Fruit fly (Drosophila melanogaster) whole organism, embryonic: ENCODE measurements around the gene CG12477.

Experiments used
- Atf-2 ChIP-seq: fragments of 200-800 bp; sonication (Bioruptor generic); optimal IDR thresholded peaks from 2 replicates; lab custom pipeline; 2016; ENCODE audit warnings: missing biosample characterization, missing genetic modification characterization
- CG10366 ChIP-seq: fragments of 200-800 bp; sonication (Bioruptor generic); IDR thresholded peaks from 2 replicates; pipeline ENCODE4 v1.3.6; 2022; ENCODE audit warnings: missing biosample characterization, missing genetic modification characterization
- CG11085 ChIP-seq: fragments of 200-800 bp; sonication (Bioruptor generic); IDR thresholded peaks from 2 replicates; pipeline ENCODE4 v1.3.6; 2022; ENCODE audit warnings: missing biosample characterization, missing genetic modification characterization
- CG11560 ChIP-seq: fragments of 200-800 bp; sonication (Bioruptor generic); IDR thresholded peaks from 3 replicates; pipeline ENCODE4 v1.3.6; 2022; ENCODE audit warnings: missing biosample characterization, missing genetic modification characterization
- CG11723 ChIP-seq: fragments of 200-800 bp; sonication (Bioruptor generic); optimal IDR thresholded peaks from 2 replicates; lab custom pipeline; 2017; ENCODE audit warnings: missing biosample characterization, mild to moderate bottlenecking, missing genetic modification characterization
- CG12219 ChIP-seq: fragments of 200-800 bp; sonication (Bioruptor generic); optimal IDR thresholded peaks from 3 replicates; lab custom pipeline; 2018; ENCODE audit warnings: missing biosample characterization, mild to moderate bottlenecking, missing genetic modification characterization
- CG1233 ChIP-seq: fragments of 200-800 bp; sonication (Bioruptor generic); optimal IDR thresholded peaks from 4 replicates; lab custom pipeline; 2018; ENCODE audit warnings: missing biosample characterization, mild to moderate bottlenecking, missing genetic modification characterization
- CG13296 ChIP-seq: fragments of 200-800 bp; sonication (Bioruptor generic); optimal IDR thresholded peaks from 3 replicates; lab custom pipeline; 2018; ENCODE audit warnings: missing biosample characterization, mild to moderate bottlenecking, missing genetic modification characterization
- CG14965 ChIP-seq: fragments of 200-800 bp; sonication (Bioruptor generic); optimal IDR thresholded peaks from 2 replicates; lab custom pipeline; 2016; ENCODE audit warnings: missing biosample characterization, missing genetic modification characterization, borderline replicate concordance
- CG15073 ChIP-seq: fragments of 200-800 bp; sonication (Bioruptor generic); optimal IDR thresholded peaks from 2 replicates; lab custom pipeline; 2016; ENCODE audit warnings: missing biosample characterization, missing genetic modification characterization
- CG15514 ChIP-seq: fragments of 200-800 bp; sonication (Bioruptor generic); optimal IDR thresholded peaks from 3 replicates; lab custom pipeline; 2017; ENCODE audit warnings: missing biosample characterization, missing genetic modification characterization, mild to moderate bottlenecking, moderate library complexity, missing genetic modification reagents
- CG16863 ChIP-seq: fragments of 200-800 bp; sonication (Bioruptor generic); optimal IDR thresholded peaks from 3 replicates; lab custom pipeline; 2016; ENCODE audit warnings: missing biosample characterization, missing genetic modification characterization
- CG18599 ChIP-seq: fragments of 200-800 bp; sonication (Bioruptor generic); optimal IDR thresholded peaks from 3 replicates; lab custom pipeline; 2017; ENCODE audit warnings: missing biosample characterization, missing genetic modification characterization, mild to moderate bottlenecking, moderate library complexity, missing genetic modification reagents
- CG2875 ChIP-seq: fragments of 200-800 bp; sonication (Bioruptor generic); optimal IDR thresholded peaks from 2 replicates; lab custom pipeline; 2017; ENCODE audit warnings: missing biosample characterization, mild to moderate bottlenecking, missing genetic modification characterization, missing genetic modification reagents
- CG31388 ChIP-seq: fragments of 200-800 bp; sonication (Bioruptor generic); optimal IDR thresholded peaks from 2 replicates; lab custom pipeline; 2016; ENCODE audit warnings: missing biosample characterization, missing genetic modification characterization
- CG34422 ChIP-seq: fragments of 200-800 bp; sonication (Bioruptor generic); IDR thresholded peaks from 3 replicates; pipeline ENCODE4 v1.3.6; 2022; ENCODE audit warnings: missing biosample characterization, missing genetic modification characterization
- CG5953 ChIP-seq: fragments of 200-800 bp; sonication (Bioruptor generic); IDR thresholded peaks from 2 replicates; pipeline ENCODE4 v1.3.6; 2022; ENCODE audit warnings: missing biosample characterization, missing genetic modification characterization
- CG7271 ChIP-seq: fragments of 200-800 bp; sonication (Bioruptor generic); optimal IDR thresholded peaks from 2 replicates; lab custom pipeline; 2018; ENCODE audit warnings: missing biosample characterization, mild to moderate bottlenecking, missing genetic modification characterization, moderate library complexity
- CG7357 ChIP-seq: fragments of 200-800 bp; sonication (Bioruptor generic); IDR thresholded peaks from 3 replicates; pipeline ENCODE4 v1.3.6; 2022; ENCODE audit warnings: missing biosample characterization, missing genetic modification characterization
- CG7556 ChIP-seq: fragments of 200-800 bp; sonication (Bioruptor generic); optimal IDR thresholded peaks from 2 replicates; lab custom pipeline; 2017; ENCODE audit warnings: missing biosample characterization, mild to moderate bottlenecking, missing genetic modification characterization
- CHES-1-like ChIP-seq: fragments of 200-800 bp; sonication (Bioruptor generic); optimal IDR thresholded peaks from 2 replicates; lab custom pipeline; 2016; ENCODE audit warnings: missing biosample characterization, missing genetic modification characterization
- Camta ChIP-seq: fragments of 200-800 bp; sonication (Bioruptor generic); optimal IDR thresholded peaks from 2 replicates; lab custom pipeline; 2016; ENCODE audit warnings: missing biosample characterization, missing genetic modification characterization
- D ChIP-seq, 2 experiments: fragments of 200-800 bp in 1 of 2; fragments of >200 bp in 1 of 2; sonication (Bioruptor generic) in 1 of 2; optimal IDR thresholded peaks; 2 replicates in 1 of 2; 3 replicates in 1 of 2; lab custom pipeline; 2017; ENCODE audit warnings: mild to moderate bottlenecking in 1 of 2, missing biosample characterization in 1 of 2, missing genetic modification characterization in 1 of 2, missing genetic modification reagents in 1 of 2
- Dad ChIP-seq: fragments of 200-800 bp; sonication (Bioruptor generic); optimal IDR thresholded peaks from 3 replicates; lab custom pipeline; 2016; ENCODE audit warnings: missing biosample characterization, missing genetic modification characterization
- GATAe ChIP-seq: fragments of 200-800 bp; sonication (Bioruptor generic); conservative IDR thresholded peaks from 2 replicates; pipeline ENCODE4 v1.3.6; 2022; ENCODE audit warnings: missing biosample characterization, missing genetic modification characterization
- HmgD ChIP-seq: fragments of 200-800 bp; sonication (Bioruptor generic); optimal IDR thresholded peaks from 3 replicates; lab custom pipeline; 2016; ENCODE audit warnings: missing biosample characterization, missing genetic modification characterization
- Lpt ChIP-seq: fragments of >200 bp; optimal IDR thresholded peaks from 2 replicates; lab custom pipeline; 2018; ENCODE audit warnings: missing biosample characterization, missing genetic modification characterization
- Meics ChIP-seq: fragments of 200-800 bp; sonication (Bioruptor generic); optimal IDR thresholded peaks from 2 replicates; lab custom pipeline; 2017; ENCODE audit warnings: missing biosample characterization, mild to moderate bottlenecking, missing genetic modification characterization
- Mes4 ChIP-seq: fragments of 200-800 bp; sonication (Bioruptor generic); optimal IDR thresholded peaks from 2 replicates; lab custom pipeline; 2016; ENCODE audit warnings: missing biosample characterization, missing genetic modification characterization
- Optix ChIP-seq: fragments of 200-800 bp; sonication (Bioruptor generic); IDR thresholded peaks from 3 replicates; pipeline ENCODE4 v1.3.6; 2022; ENCODE audit warnings: missing biosample characterization, missing genetic modification characterization
- Pdp1 ChIP-seq, 2 experiments: fragments of 200-800 bp; sonication (Bioruptor generic); optimal IDR thresholded peaks; 3 replicates each; lab custom pipeline; 2016; ENCODE audit warnings: missing biosample characterization in 2 of 2, missing genetic modification characterization in 2 of 2, mild to moderate bottlenecking in 1 of 2, moderate library complexity in 1 of 2
- Rfx ChIP-seq: fragments of 200-800 bp; sonication (Bioruptor generic); IDR thresholded peaks from 2 replicates; pipeline ENCODE4 v1.3.6; 2022; ENCODE audit warnings: missing biosample characterization, missing genetic modification characterization
- aop ChIP-seq: fragments of 200-800 bp; sonication (Bioruptor generic); IDR thresholded peaks from 2 replicates; pipeline ENCODE4 v1.3.6; 2022; ENCODE audit warnings: missing biosample characterization, missing genetic modification characterization
- cwo ChIP-seq: fragments of 200-800 bp; sonication (Bioruptor generic); optimal IDR thresholded peaks from 3 replicates; lab custom pipeline; 2017; ENCODE audit warnings: missing biosample characterization, missing genetic modification characterization, mild to moderate bottlenecking, moderate library complexity, missing genetic modification reagents
- danr ChIP-seq: fragments of 200-800 bp; sonication (Bioruptor generic); IDR thresholded peaks from 2 replicates; pipeline ENCODE4 v1.3.6; 2022; ENCODE audit warnings: missing biosample characterization, missing genetic modification characterization
- eve ChIP-seq, 2 experiments: fragments of >200 bp; optimal IDR thresholded peaks; 2 replicates each; lab custom pipeline; 2017; ENCODE audit warnings: missing biosample characterization in 2 of 2, missing genetic modification characterization in 2 of 2
- gro ChIP-seq: fragments of 200-800 bp; sonication (Bioruptor generic); optimal IDR thresholded peaks from 2 replicates; lab custom pipeline; 2016; ENCODE audit warnings: missing biosample characterization, missing genetic modification characterization
- h ChIP-seq: fragments of >200 bp; optimal IDR thresholded peaks from 2 replicates; lab custom pipeline; 2017
- ham ChIP-seq: fragments of 200-800 bp; sonication (Bioruptor generic); IDR thresholded peaks from 2 replicates; pipeline ENCODE4 v1.3.6; 2022; ENCODE audit warnings: missing biosample characterization, missing genetic modification characterization
- ind ChIP-seq: fragments of 200-800 bp; sonication (Bioruptor generic); optimal IDR thresholded peaks from 3 replicates; lab custom pipeline; 2016; ENCODE audit warnings: missing biosample characterization, missing genetic modification characterization
- lmd ChIP-seq: fragments of 200-800 bp; sonication (Bioruptor generic); IDR thresholded peaks from 2 replicates; pipeline ENCODE4 v1.3.6; 2022; ENCODE audit warnings: missing biosample characterization, missing genetic modification characterization
- nerfin-2 ChIP-seq: fragments of 200-800 bp; sonication (Bioruptor generic); IDR thresholded peaks from 2 replicates; pipeline ENCODE4 v1.3.6; 2022; ENCODE audit warnings: missing biosample characterization, missing genetic modification characterization; ENCODE audit not compliant: partially characterized antibody
- pzg ChIP-seq: fragments of 200-800 bp; sonication (Bioruptor generic); optimal IDR thresholded peaks from 3 replicates; lab custom pipeline; 2018; ENCODE audit warnings: missing biosample characterization, mild to moderate bottlenecking, missing genetic modification characterization, moderate library complexity
- ro ChIP-seq: fragments of 200-800 bp; sonication (Bioruptor generic); IDR thresholded peaks from 2 replicates; pipeline ENCODE4 v1.3.6; 2022; ENCODE audit warnings: missing biosample characterization, missing genetic modification characterization
- scrt ChIP-seq: fragments of 200-800 bp; sonication (Bioruptor generic); optimal IDR thresholded peaks from 2 replicates; lab custom pipeline; 2018; ENCODE audit warnings: missing biosample characterization, mild to moderate bottlenecking, missing genetic modification characterization, moderate library complexity
- sens ChIP-seq: fragments of 200-800 bp; sonication (Bioruptor generic); peaks from one replicate; lab custom pipeline; 2016; ENCODE audit warnings: missing biosample characterization, missing genetic modification characterization
- tio ChIP-seq: fragments of 200-800 bp; sonication (Bioruptor generic); optimal IDR thresholded peaks from 2 replicates; lab custom pipeline; 2017; ENCODE audit warnings: missing biosample characterization, missing genetic modification characterization, inconsistent platforms
- zfh1 ChIP-seq: fragments of 200-800 bp; sonication (Bioruptor generic); IDR thresholded peaks from 3 replicates; pipeline ENCODE4 v1.3.6; 2022; ENCODE audit warnings: missing biosample characterization, missing genetic modification characterization
- zfh2 ChIP-seq: fragments of 200-800 bp; sonication (Bioruptor generic); optimal IDR thresholded peaks from 2 replicates; lab custom pipeline; 2016; ENCODE audit warnings: missing biosample characterization, missing genetic modification characterization

The CG12477 gene

DNA sequence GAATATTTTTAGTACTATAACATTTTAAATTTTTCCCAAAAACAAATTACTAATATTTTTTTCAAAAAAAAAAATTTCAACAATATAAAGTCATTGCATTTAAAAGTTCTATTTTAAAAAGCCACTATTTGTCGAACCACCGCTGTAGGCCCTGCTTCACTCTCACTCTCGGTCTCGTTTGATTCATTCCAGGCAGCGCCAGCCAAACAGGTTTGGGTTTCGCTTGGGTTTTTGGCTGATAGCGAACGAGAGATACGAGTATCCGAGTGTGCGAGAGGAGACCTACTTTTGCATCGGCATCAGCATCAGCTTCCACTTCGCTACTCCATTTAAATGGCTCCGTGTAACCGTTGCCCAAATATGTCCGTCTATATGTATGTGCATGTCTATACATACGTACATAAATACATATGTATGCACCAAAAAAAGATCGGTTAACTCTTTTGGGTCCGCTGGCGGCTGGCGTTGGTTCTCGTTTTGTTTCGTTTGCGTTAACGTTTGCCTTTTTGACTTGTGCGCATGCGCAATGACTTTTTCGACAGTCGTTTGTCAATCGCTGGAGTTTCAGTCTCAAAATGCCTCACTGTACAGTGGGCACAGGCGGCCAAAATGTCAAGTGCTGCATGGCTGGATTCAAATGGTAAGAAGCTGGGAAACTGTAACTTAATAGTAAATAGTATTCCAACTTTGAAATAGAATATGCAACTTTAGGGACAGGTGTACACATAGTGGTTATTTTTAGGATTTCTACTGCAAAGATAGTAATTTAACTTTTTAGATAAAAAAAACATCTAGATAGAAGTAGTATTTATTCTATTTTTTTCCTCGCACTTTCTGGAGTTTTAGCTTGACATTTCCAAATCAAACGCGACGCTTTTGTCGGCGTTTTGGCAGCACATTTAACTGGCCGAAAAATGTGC, 46.0 kb upstream of the CG12477 start (continued):
- TF ChIP-seq sens (GFP tag; lab: Kevin White, UChicago) = peak; percentile 89
- peak; percentile 53; the same call in 2 of the 3 replicates for TF ChIP-seq CG7357
- TF ChIP-seq CG12219 (GFP tag; lab: Kevin White, UChicago) = peak; percentile 55
- peak; percentile 77 for TF ChIP-seq lmd (GFP tag; lab: Robert Waterston, UW)
- TF ChIP-seq nerfin-2 (GFP tag; lab: Robert Waterston, UW) = no peak
- TF ChIP-seq CG5953 (GFP tag; lab: Robert Waterston, UW) = peak; percentile 46; the same call in 1 of the 2 replicates
- 0 out of 2 replicates have a peak, but pooled peaks have one; percentile 26 for TF ChIP-seq danr
- TF ChIP-seq CG16863 (GFP tag; lab: Kevin White, UChicago) = peak; percentile 38
- TF ChIP-seq tio (GFP tag; lab: Kevin White, UChicago) = peak; percentile 71
- no peak for TF ChIP-seq CG14965 (GFP tag; lab: Kevin White, UChicago)
- no peak for TF ChIP-seq CG7271 (tag; lab: Kevin White, UChicago)
- TF ChIP-seq eve (GFP tag; optimal IDR thresholded peaks at IDR 0.05; lab: Kevin White, UChicago) = peak in 1 of 2 experiments; percentile 88
- peak; percentile 62 for TF ChIP-seq CG18599 (GFP tag; lab: Kevin White, UChicago)
- no peak for TF ChIP-seq CG15073
- peak; percentile 41 for TF ChIP-seq scrt
- TF ChIP-seq zfh1 (GFP tag; lab: Robert Waterston, UW) = peak; percentile 67; the same call in 2 of the 3 replicates
- peak; percentile 34 to 54 for TF ChIP-seq Pdp1 (GFP tag; optimal IDR thresholded peaks at IDR 0.05; lab: Kevin White, UChicago)
- TF ChIP-seq HmgD = no peak
- TF ChIP-seq CG7556 = peak; percentile 87
- no peak for TF ChIP-seq CG2875 (GFP tag; lab: Kevin White, UChicago)
- no peak for TF ChIP-seq CG11085
- TF ChIP-seq CG15514 (GFP tag; lab: Kevin White, UChicago) = peak; percentile 49
- peak; percentile 46 for TF ChIP-seq Atf-2
- no peak for TF ChIP-seq D (optimal IDR thresholded peaks at IDR 0.05; lab: Kevin White, UChicago)
- TF ChIP-seq D (GFP tag; optimal IDR thresholded peaks at IDR 0.05; lab: Kevin White, UChicago) = peak; percentile 5
- TF ChIP-seq CG34422 = 0 out of 3 replicates have a peak, but pooled peaks have one; percentile 54
- peak; percentile 42 for TF ChIP-seq CG11723 (GFP tag; lab: Kevin White, UChicago)
- peak; percentile 61 for TF ChIP-seq ind (GFP tag; lab: Kevin White, UChicago)
- TF ChIP-seq CG1233 = peak; percentile 78
- no peak for TF ChIP-seq h (lab: Kevin White, UChicago)
- TF ChIP-seq aop (GFP tag; lab: Robert Waterston, UW) = no peak
- peak; percentile 69 for TF ChIP-seq ro (GFP tag; lab: Robert Waterston, UW)
- no peak for TF ChIP-seq GATAe
- no peak for TF ChIP-seq ham (GFP tag; lab: Robert Waterston, UW)
- peak; percentile 42 for TF ChIP-seq CHES-1-like (GFP tag; lab: Kevin White, UChicago)
- TF ChIP-seq Rfx (GFP tag; lab: Robert Waterston, UW) = peak; percentile 66
- TF ChIP-seq CG10366 = peak; percentile 66
- TF ChIP-seq Dad (GFP tag; lab: Kevin White, UChicago) = no peak
- no peak for TF ChIP-seq Lpt (GFP tag; lab: Kevin White, UChicago)
- TF ChIP-seq cwo = peak; percentile 72
- TF ChIP-seq Meics = peak; percentile 81
- peak; percentile 8 for TF ChIP-seq Camta (GFP tag; lab: Kevin White, UChicago)
- TF ChIP-seq CG11560 (tag; lab: Robert Waterston, UW) = no peak
- peak; percentile 81 for TF ChIP-seq CG13296 (GFP tag; lab: Kevin White, UChicago)
- TF ChIP-seq Mes4 (GFP tag; lab: Kevin White, UChicago) = no peak
- TF ChIP-seq CG31388 (GFP tag; lab: Kevin White, UChicago) = no peak
- TF ChIP-seq gro (GFP tag; lab: Kevin White, UChicago) = no peak
- TF ChIP-seq pzg (GFP tag; lab: Kevin White, UChicago) = no peak
- peak; percentile 23 for TF ChIP-seq zfh2 (GFP tag; lab: Kevin White, UChicago)
- TF ChIP-seq Optix (GFP tag; lab: Robert Waterston, UW) = peak; percentile 50; the same call in 1 of the 3 replicates
